Worm (Caenorhabditis elegans): ENCODE data around the gene F59B1.2.
"Not testable (repeated sequence)": the region's sequence is repeated elsewhere in the genome, so short reads cannot be mapped to it uniquely, and the experiment has no call there.

F59B1.2 gene

DNA sequence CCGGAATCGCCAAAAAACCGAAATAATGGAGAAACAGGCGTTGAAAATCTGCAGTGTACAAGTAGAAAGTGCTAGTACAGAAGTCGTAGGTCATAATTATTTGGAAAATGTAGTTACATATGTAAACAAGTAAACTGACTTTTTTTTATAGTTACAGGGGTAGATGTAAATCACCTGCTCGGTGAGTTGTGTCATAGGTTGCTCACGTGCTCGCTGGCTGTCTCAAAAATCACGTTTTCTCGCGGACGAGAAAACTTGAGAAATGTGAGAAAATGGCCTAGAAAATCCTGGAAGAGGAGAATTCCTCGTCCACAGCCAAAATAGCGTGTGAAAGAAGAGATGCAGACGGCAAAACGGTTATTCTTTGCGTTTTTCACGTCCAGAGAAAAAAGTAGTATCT lies 36.1 kb upstream of the F59B1.2 start, which contains the start of gene srh-212:
Gene srh-212 (minus strand): TSS at position 101 of the 400 bp plus-strand sequence.
- TF ChIP-seq ttx-3, unc-86, ceh-34 (tag; optimal IDR thresholded peaks at IDR 0.05): not testable (repeated sequence)

DNA sequence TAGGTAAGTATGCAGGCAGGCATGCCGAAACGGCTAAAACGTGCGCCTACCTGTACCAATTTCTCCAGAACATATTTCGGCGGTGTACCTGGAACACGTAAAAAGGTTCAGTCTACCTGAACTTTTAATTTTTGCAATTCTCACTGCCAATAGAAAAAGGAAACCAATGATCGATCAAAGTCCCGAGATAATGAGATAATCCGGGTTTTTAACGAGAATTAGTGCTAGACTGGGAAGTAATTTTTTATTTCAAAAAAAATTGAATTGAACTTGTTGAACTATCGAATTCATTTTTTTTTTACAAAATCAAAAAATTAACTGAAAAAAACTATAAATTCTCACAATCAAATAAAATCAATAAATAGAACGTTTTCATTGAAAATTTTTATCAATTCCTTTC lies 32.6 kb upstream of the F59B1.2 start, which contains the start of gene T22F3.7:
Gene T22F3.7 (minus strand): TSS at position 101 of the 400 bp plus-strand sequence.
- TF ChIP-seq F13H6.1 (tag; optimal IDR thresholded peaks at IDR 0.05): no peak
- no peak for TF ChIP-seq T23F11.4 (GFP tag; optimal IDR thresholded peaks at IDR 0.05)
- no peak for TF ChIP-seq ceh-14 (tag; optimal IDR thresholded peaks at IDR 0.05)
- no peak for TF ChIP-seq tbx-7 (tag; optimal IDR thresholded peaks at IDR 0.05)
- no peak for TF ChIP-seq fkh-6 (tag; optimal IDR thresholded peaks at IDR 0.05)
- TF ChIP-seq ceh-48 (tag; optimal IDR thresholded peaks at IDR 0.05): no peak
- TF ChIP-seq fkh-10 (GFP tag; optimal IDR thresholded peaks at IDR 0.05): no peak
- no peak for TF ChIP-seq sdc-2 (tag; optimal IDR thresholded peaks at IDR 0.05)
- TF ChIP-seq unc-55 (GFP tag; optimal IDR thresholded peaks at IDR 0.05): no peak
- TF ChIP-seq Y22D7AL.16 (tag; optimal IDR thresholded peaks at IDR 0.05): no peak

DNA sequence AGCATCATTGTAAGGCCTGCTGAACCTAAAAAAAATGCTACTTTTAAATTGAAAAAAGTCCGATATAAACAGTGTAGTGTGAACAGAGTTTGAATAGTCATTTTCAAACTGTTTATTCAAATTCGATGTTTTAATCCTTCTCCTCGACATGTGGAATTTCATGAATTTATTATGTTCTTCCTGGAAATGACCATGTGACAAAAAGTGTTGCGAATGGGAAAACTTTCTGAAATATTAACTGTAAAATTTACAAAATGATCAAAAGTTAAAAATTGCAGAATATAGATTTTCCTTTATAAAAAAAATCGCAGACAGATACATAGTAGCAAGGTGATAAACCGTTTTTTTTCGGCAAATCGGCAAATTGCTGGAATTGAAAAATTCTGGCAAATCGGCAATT lies 27.8 kb upstream of the F59B1.2 start, which contains the start of gene T22F3.8:
Gene T22F3.8 (minus strand): TSS at position 101 of the 400 bp plus-strand sequence.
- TF ChIP-seq Y22D7AL.16 (tag; optimal IDR thresholded peaks at IDR 0.05) (no peak), K02D7.2 (tag; optimal IDR thresholded peaks at IDR 0.05) (no peak), ttx-3 (tag; optimal IDR thresholded peaks at IDR 0.05) (no peak), ceh-31 (tag; optimal IDR thresholded peaks at IDR 0.05) (no peak), ceh-18 (tag; optimal IDR thresholded peaks at IDR 0.05) (no peak), pha-2 (tag; optimal IDR thresholded peaks at IDR 0.05) (no peak), madf-2 (tag; optimal IDR thresholded peaks at IDR 0.05) (no peak), fkh-6 (tag; optimal IDR thresholded peaks at IDR 0.05) (no peak), ceh-2 (tag; optimal IDR thresholded peaks at IDR 0.05) (no peak), ama-1 (optimal IDR thresholded peaks at IDR 0.05) (no peak), C38D4.7 (GFP tag; optimal IDR thresholded peaks at IDR 0.05) (no peak), mec-3 (tag; optimal IDR thresholded peaks at IDR 0.05; ENCODE audit: borderline replicate concordance) (no peak), eyg-1 (tag; optimal IDR thresholded peaks at IDR 0.05) (no peak), pha-4 (tag; optimal IDR thresholded peaks at IDR 0.05) (no peak), ahr-1 (tag; optimal IDR thresholded peaks at IDR 0.05) (no peak), ceh-34 (tag; optimal IDR thresholded peaks at IDR 0.05) (no peak), pax-1 (tag; optimal IDR thresholded peaks at IDR 0.05) (no peak), hlh-13 (GFP tag; optimal IDR thresholded peaks at IDR 0.05) (no peak), rnt-1 (tag; optimal IDR thresholded peaks at IDR 0.05) (no peak), ceh-6 (GFP tag; optimal IDR thresholded peaks at IDR 0.05) (no peak)

DNA sequence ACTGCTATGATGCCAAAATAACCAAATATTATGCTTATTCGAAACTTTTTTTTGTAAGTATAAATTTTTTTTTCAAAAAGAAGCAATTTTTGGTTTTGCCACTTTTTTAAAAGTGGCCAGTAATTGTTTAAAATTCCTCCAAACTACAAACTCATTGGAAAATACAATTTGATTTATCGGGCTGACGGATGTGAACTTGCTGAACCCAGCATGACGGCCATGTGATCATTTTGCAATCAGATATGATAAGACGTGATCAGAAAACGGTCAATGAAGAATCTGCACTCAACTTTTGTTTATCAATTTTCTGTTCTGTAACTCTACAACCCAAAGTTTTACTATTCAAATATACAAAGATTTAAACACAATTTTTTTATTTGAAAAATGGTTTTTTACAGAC lies 26.8 kb upstream of the F59B1.2 start:
- TF ChIP-seq pqm-1 (tag; optimal IDR thresholded peaks at IDR 0.05) (no peak), tbx-2 (tag; optimal IDR thresholded peaks at IDR 0.05) (no peak), lim-6 (tag; optimal IDR thresholded peaks at IDR 0.05) (no peak), pat-9 (tag; optimal IDR thresholded peaks at IDR 0.05) (no peak), hlh-30 (tag; optimal IDR thresholded peaks at IDR 0.05; ENCODE audit: insufficient read depth) (no peak), unc-55 (GFP tag; optimal IDR thresholded peaks at IDR 0.05) (no peak), ama-1 (optimal IDR thresholded peaks at IDR 0.05) (no peak), pag-3 (tag; optimal IDR thresholded peaks at IDR 0.05; ENCODE audit: borderline replicate concordance) (no peak), ceh-18 (tag; optimal IDR thresholded peaks at IDR 0.05) (no peak)

DNA sequence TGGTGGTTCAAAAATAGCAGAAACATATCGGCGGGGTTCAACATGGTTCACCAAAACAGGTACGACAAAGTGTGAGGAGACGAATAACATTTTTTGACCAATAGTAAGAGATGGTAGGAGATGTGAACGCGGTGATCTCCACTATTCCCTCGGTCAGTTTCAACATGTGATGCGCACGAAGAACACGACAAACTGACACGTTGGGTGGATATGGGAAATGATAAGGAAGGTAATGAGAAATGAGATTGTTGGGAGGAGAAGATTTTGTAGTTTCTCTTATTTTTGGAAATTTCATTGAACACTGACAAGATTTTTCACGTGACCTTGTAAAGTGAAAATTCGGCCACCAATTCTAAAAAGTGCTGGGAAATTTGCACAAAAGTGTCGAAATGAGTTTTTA lies 22.4 kb upstream of the F59B1.2 start:
- TF ChIP-seq sox-4 (tag; optimal IDR thresholded peaks at IDR 0.05) (no peak), ceh-45 (GFP tag; IDR thresholded peaks at IDR 0.05) (no peak), ceh-6 (GFP tag; optimal IDR thresholded peaks at IDR 0.05) (no peak), lim-6 (tag; optimal IDR thresholded peaks at IDR 0.05) (no peak), unc-42 (tag; optimal IDR thresholded peaks at IDR 0.05) (no peak), nhr-232 (tag; optimal IDR thresholded peaks at IDR 0.05) (no peak), ahr-1 (tag; optimal IDR thresholded peaks at IDR 0.05) (no peak), elt-4 (tag; optimal IDR thresholded peaks at IDR 0.05) (no peak), ceh-34 (tag; optimal IDR thresholded peaks at IDR 0.05) (no peak), tbx-2 (tag; optimal IDR thresholded peaks at IDR 0.05) (no peak), ttx-3 (tag; optimal IDR thresholded peaks at IDR 0.05) (no peak), unc-86 (tag; optimal IDR thresholded peaks at IDR 0.05) (no peak), pax-1 (tag; optimal IDR thresholded peaks at IDR 0.05) (no peak), sox-2 (GFP tag; IDR thresholded peaks at IDR 0.05) (no peak), ceh-19 (GFP tag; optimal IDR thresholded peaks at IDR 0.05) (no peak), F13H6.1 (tag; optimal IDR thresholded peaks at IDR 0.05) (no peak), dve-1 (tag; optimal IDR thresholded peaks at IDR 0.05) (no peak), ceh-22 (tag; optimal IDR thresholded peaks at IDR 0.05) (no peak)

All from whole organism, late embryonic.